ENCODE assay signal across 2 worm cellular contexts in genomic region chrIII:10214540-10214979, ce11.
TF ChIP-seq lines count a peak whose summit lies in the region.

No protein-coding gene starts in this region.

TF ChIP-seq in whole organism, L1 larva, 84 proteins besides CTCF, POLR2A, EP300 and RAD21 (continued from another document):
- TF ChIP-seq isw-1 (GFP tag; IDR thresholded peaks at IDR 0.05; lab: Robert Waterston, UW) (no peak), zip-4 (GFP tag; optimal IDR thresholded peaks at IDR 0.05; lab: Kevin White, UChicago) (no peak), xbp-1 (tag; optimal IDR thresholded peaks at IDR 0.05; lab: Kevin White, UChicago) (peak; percentile 48), lin-35 (GFP tag; optimal IDR thresholded peaks at IDR 0.05; lab: Kevin White, UChicago) (peak in 1 of 2 experiments; percentile 62), C04F5.9 (tag; optimal IDR thresholded peaks at IDR 0.05; lab: Kevin White, UChicago) (peak; percentile 59), aha-1 (tag; optimal IDR thresholded peaks at IDR 0.05; lab: Kevin White, UChicago) (no peak), C16A3.4 (tag; optimal IDR thresholded peaks at IDR 0.05; lab: Kevin White, UChicago) (no peak), fkh-8 (tag; optimal IDR thresholded peaks at IDR 0.05; lab: Kevin White, UChicago) (no peak)

TF ChIP-seq in whole organism, young adult, 124 proteins besides CTCF, POLR2A, EP300 and RAD21 (continued from another document):
- TF ChIP-seq B0336.3 (GFP tag; IDR thresholded peaks at IDR 0.05; lab: Robert Waterston, UW) = peak; percentile 96
TF ChIP-seq in whole organism, young adult: peak in this region for 78.
